Worm (Caenorhabditis elegans) whole organism, L4/young adult: Measurements from ENCODE around the gene F19B6.1.

Source experiments
- W03F9.2 ChIP-seq: fragments of 150-350 bp; optimal IDR thresholded peaks from 2 replicates; lab custom pipeline; 2014; ENCODE audit warnings: missing biosample characterization, missing genetic modification characterization
- him-1 ChIP-seq: sonication (generic microtip); optimal IDR thresholded peaks from 2 replicates; lab custom pipeline; 2016; ENCODE audit warnings: missing genotype, missing genetic modification reagents, missing genetic modification characterization, missing compliant biosample characterization

- TF ChIP-seq him-1 = no peak
- TF ChIP-seq W03F9.2 (tag; lab: Kevin White, UChicago) = no peak
Observed at ce11 chrIV:12335798-12336197, at the start of gene F19B6.1.
